Worm (Caenorhabditis elegans) whole organism, mixed stage, embryonic: ENCODE data around the gene W09H1.4.

Source experiments
- ceh-43 ChIP-seq: fragments of 200-800 bp; sonication (Bioruptor generic); optimal IDR thresholded peaks from 2 replicates; lab custom pipeline; 2018; ENCODE audit warnings: mild to moderate bottlenecking, missing genetic modification characterization, moderate library complexity, missing compliant biosample characterization
- elt-3 ChIP-seq: fragments of 150-350 bp; optimal IDR thresholded peaks from 2 replicates; lab custom pipeline; 2014; ENCODE audit warnings: missing biosample characterization, missing genetic modification characterization
- lsy-2 ChIP-seq: fragments of 150-350 bp; optimal IDR thresholded peaks from 2 replicates; lab custom pipeline; 2014; ENCODE audit warnings: missing biosample characterization, missing genetic modification characterization
- pha-4 ChIP-seq: fragments of 150-350 bp; optimal IDR thresholded peaks from 2 replicates; lab custom pipeline; 2018; ENCODE audit warnings: missing biosample characterization, missing genetic modification reagents, missing genetic modification characterization
- sem-2 ChIP-seq: fragments of 200-800 bp; sonication (Bioruptor generic); optimal IDR thresholded peaks from 2 replicates; lab custom pipeline; 2018; ENCODE audit warnings: mild to moderate bottlenecking, missing genetic modification characterization, missing compliant biosample characterization
- unc-120 ChIP-seq: sonication (generic microtip); optimal IDR thresholded peaks from 2 replicates; lab custom pipeline; 2017; ENCODE audit warnings: missing genetic modification characterization, missing compliant biosample characterization; ENCODE audit not compliant: poor library complexity, severe bottlenecking

DNA sequence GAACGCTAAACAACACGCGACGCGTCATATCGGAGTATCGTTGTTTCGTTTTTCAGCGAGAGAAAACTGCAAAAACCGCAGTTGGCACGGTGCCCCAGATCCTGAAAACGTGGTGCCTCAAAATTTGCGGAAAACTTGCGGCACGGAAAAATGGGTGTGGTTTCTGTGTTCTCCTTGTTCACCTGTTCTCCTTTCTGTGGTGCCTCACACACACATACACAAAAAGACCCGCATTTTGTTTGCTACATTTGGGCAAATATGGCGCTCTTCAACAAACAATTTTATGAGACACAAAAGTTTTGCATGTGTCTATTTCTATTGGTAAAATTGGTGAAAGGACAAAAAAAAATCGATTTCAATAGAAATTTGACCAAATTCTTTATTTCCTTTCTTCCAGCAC lies 15.5 kb downstream of the W09H1.4 start:
- TF ChIP-seq ceh-43 (GFP tag; lab: Kevin White, UChicago) (no peak), pha-4 (tag; lab: Kevin White, UChicago) (no peak), elt-3 (tag; lab: Kevin White, UChicago) (no peak), sem-2 (GFP tag; lab: Kevin White, UChicago) (no peak), lsy-2 (tag; lab: Kevin White, UChicago) (no peak), unc-120 (tag; lab: Kevin White, UChicago) (no peak)
